Worm (Caenorhabditis elegans): ENCODE measurements around the gene Y43F8B.14.

DNA sequence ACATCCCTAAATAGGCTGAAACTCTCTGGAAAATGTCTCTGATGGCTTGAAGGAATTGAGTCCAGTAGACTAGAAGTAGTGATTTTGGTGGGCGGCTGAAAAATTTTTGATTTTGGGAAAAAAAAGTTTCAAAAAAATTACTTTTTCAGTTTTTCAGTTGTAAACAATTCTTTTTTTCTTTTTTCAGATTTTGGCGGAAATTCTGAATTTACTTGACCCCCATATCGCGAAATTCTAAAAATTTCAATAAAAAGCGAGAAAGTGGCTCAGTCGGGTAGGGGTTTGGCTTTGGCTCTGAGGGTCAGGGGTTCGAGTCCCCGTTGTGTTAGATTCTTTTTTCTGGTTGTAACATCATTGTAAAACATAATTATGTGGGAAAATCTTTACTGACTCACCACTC, 24.7 kb downstream of the Y43F8B.14 start, which contains the start of gene srw-85:
- TF ChIP-seq ama-1 (optimal IDR thresholded peaks at IDR 0.05): no peak
- TF ChIP-seq tbx-11 (GFP tag; IDR thresholded peaks at IDR 0.05): no peak
- no peak for TF ChIP-seq flt-1 (GFP tag; IDR thresholded peaks at IDR 0.05)
- TF ChIP-seq aly-1 (tag; optimal IDR thresholded peaks at IDR 0.05): no peak
- TF ChIP-seq hmg-4 (GFP tag; optimal IDR thresholded peaks at IDR 0.05): no peak
- TF ChIP-seq hnd-1 (tag; optimal IDR thresholded peaks at IDR 0.05): no peak
- TF ChIP-seq tra-4 (tag; optimal IDR thresholded peaks at IDR 0.05): no peak
- TF ChIP-seq scrt-1 (GFP tag; IDR thresholded peaks at IDR 0.05): no peak
- no peak for TF ChIP-seq F13C5.2 (tag; optimal IDR thresholded peaks at IDR 0.05)
- TF ChIP-seq ets-7 (tag; optimal IDR thresholded peaks at IDR 0.05): no peak
- no peak for TF ChIP-seq ceh-13 (GFP tag; optimal IDR thresholded peaks at IDR 0.05)
- TF ChIP-seq B0310.2 (tag; optimal IDR thresholded peaks at IDR 0.05): no peak

Data from whole organism, early embryonic.